Fruit fly (Drosophila melanogaster): ENCODE data around the gene sr.

DNA sequence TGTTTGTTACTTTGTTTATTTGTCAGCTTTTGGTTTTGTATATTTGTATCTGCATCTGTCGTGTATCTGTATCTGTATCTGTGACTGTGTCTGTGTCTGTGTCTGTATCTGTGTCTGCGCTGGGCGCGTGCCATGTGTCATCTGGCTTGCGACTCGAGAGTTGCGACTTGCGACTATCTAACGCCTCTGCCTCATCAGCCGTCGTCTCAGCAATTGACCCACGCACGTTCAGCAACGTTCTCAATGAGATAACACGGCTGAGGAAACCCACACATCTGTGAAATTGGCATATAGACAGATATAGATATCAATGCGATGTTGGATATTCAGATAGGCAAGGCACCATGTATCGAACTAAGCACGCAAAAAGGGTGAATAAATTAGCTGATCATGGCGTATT is 28.1 kb downstream of the sr start:
- no peak for TF ChIP-seq Pif1B (GFP tag; optimal IDR thresholded peaks at IDR 0.05)
- TF ChIP-seq CG9948 (tag; optimal IDR thresholded peaks at IDR 0.05), result no peak
- TF ChIP-seq rn (GFP tag; IDR thresholded peaks at IDR 0.05), result no peak
- no peak for TF ChIP-seq CG32121 (GFP tag; IDR thresholded peaks at IDR 0.05)

All from whole organism, pupa.